Fruit fly (Drosophila melanogaster) S2 (cell line): ENCODE results near the gene CG4768.

Experiments used
- CG8478 ChIP-seq: fragments of >200 bp; optimal IDR thresholded peaks from 2 replicates; lab custom pipeline; 2018
- CTCF ChIP-seq, 2 experiments: fragments of >200 bp; optimal IDR thresholded peaks; 2 replicates each; lab custom pipeline; 2018

dm6 chrX:16809093-16809492 is 17.2 kb downstream of the CG4768 start:
- TF ChIP-seq CG8478 (no peak), CTCF (optimal IDR thresholded peaks at IDR 0.05; lab: Kevin White, UChicago) (no peak)
